Fruit fly (Drosophila melanogaster): ENCODE measurements around the gene pins.

Gene pins

dm6 chr3R:27556972-27557371 is 25.7 kb upstream of the pins start (continued):
- no peak for TF ChIP-seq CG5245 (GFP tag; optimal IDR thresholded peaks at IDR 0.05)
- TF ChIP-seq B-H2 (GFP tag; optimal IDR thresholded peaks at IDR 0.05) = no peak
- TF ChIP-seq Dfd (GFP tag; optimal IDR thresholded peaks at IDR 0.05) = no peak
- TF ChIP-seq CG11085 (GFP tag; IDR thresholded peaks at IDR 0.05) = no peak
- no peak for TF ChIP-seq CkIIα-i1 (GFP tag; IDR thresholded peaks at IDR 0.05)
- no peak for TF ChIP-seq Dip2 (GFP tag; IDR thresholded peaks at IDR 0.05)
- no peak for TF ChIP-seq YL-1 (GFP tag; optimal IDR thresholded peaks at IDR 0.05)
- no peak for TF ChIP-seq Fer2 (tag; optimal IDR thresholded peaks at IDR 0.05)
- peak; percentile 11 for TF ChIP-seq Oli (tag; optimal IDR thresholded peaks at IDR 0.05)
- TF ChIP-seq CG12219 (GFP tag; optimal IDR thresholded peaks at IDR 0.05) = no peak
- peak; percentile 65 for TF ChIP-seq CG9215 (GFP tag; IDR thresholded peaks at IDR 0.05)
- TF ChIP-seq chif (GFP tag; optimal IDR thresholded peaks at IDR 0.05) = no peak
- no peak for TF ChIP-seq CG15011 (GFP tag; optimal IDR thresholded peaks at IDR 0.05)
- no peak for TF ChIP-seq D19B (GFP tag; optimal IDR thresholded peaks at IDR 0.05)
- no peak for TF ChIP-seq gcm (GFP tag; optimal IDR thresholded peaks at IDR 0.05)
- TF ChIP-seq gce (GFP tag; IDR thresholded peaks at IDR 0.05) = no peak
- no peak for TF ChIP-seq tx (GFP tag; optimal IDR thresholded peaks at IDR 0.05)
- no peak for TF ChIP-seq sim (GFP tag; IDR thresholded peaks at IDR 0.05)
- no peak for TF ChIP-seq MTF-1 (GFP tag; optimal IDR thresholded peaks at IDR 0.05; ENCODE audit: borderline replicate concordance)
- TF ChIP-seq CG15269 (tag; optimal IDR thresholded peaks at IDR 0.05) = peak; percentile 52
- no peak for TF ChIP-seq ttk (GFP tag; IDR thresholded peaks at IDR 0.05)
- TF ChIP-seq CG7839 (tag; optimal IDR thresholded peaks at IDR 0.05) = peak; percentile 48
- peak; percentile 54 for TF ChIP-seq CG15514 (GFP tag; optimal IDR thresholded peaks at IDR 0.05)
- TF ChIP-seq CG1647 (GFP tag; optimal IDR thresholded peaks at IDR 0.05) = no peak
- no peak for TF ChIP-seq danr (GFP tag; IDR thresholded peaks at IDR 0.05)
- TF ChIP-seq TFAM (GFP tag; optimal IDR thresholded peaks at IDR 0.05) = no peak
- no peak for TF ChIP-seq ara (GFP tag; IDR thresholded peaks at IDR 0.05)
- no peak for TF ChIP-seq CG12942 (GFP tag; optimal IDR thresholded peaks at IDR 0.05)
- peak; percentile 38; the same call in 1 of the 3 replicates for TF ChIP-seq ci (GFP tag; IDR thresholded peaks at IDR 0.05)
- peak; percentile 46; the same call in 2 of the 3 replicates for TF ChIP-seq CG11695 (GFP tag; IDR thresholded peaks at IDR 0.05)
- no peak for TF ChIP-seq CG16815 (GFP tag; optimal IDR thresholded peaks at IDR 0.05)
- TF ChIP-seq pan (optimal IDR thresholded peaks at IDR 0.05) = no peak
- peak in 1 of 2 experiments; percentile 49 for TF ChIP-seq pan (GFP tag; optimal IDR thresholded peaks at IDR 0.05 in 1 of 2, IDR thresholded peaks at IDR 0.05 in 1 of 2)
- TF ChIP-seq CG10321 (GFP tag; IDR thresholded peaks at IDR 0.05) = no peak
- no peak for TF ChIP-seq Sry-β (GFP tag; optimal IDR thresholded peaks at IDR 0.05)
- TF ChIP-seq CG32772 (GFP tag; IDR thresholded peaks at IDR 0.05) = peak; percentile 36; the same call in 1 of the 2 replicates
- TF ChIP-seq gem (tag; optimal IDR thresholded peaks at IDR 0.05) = peak; percentile 41
- no peak for TF ChIP-seq Gsc (GFP tag; IDR thresholded peaks at IDR 0.05)
- peak; percentile 67 for TF ChIP-seq Dip3 (GFP tag; optimal IDR thresholded peaks at IDR 0.05)
- no peak for TF ChIP-seq usp (GFP tag; optimal IDR thresholded peaks at IDR 0.05)
- TF ChIP-seq CG11560 (tag; IDR thresholded peaks at IDR 0.05) = no peak
- TF ChIP-seq Med (GFP tag) = peak; percentile 92
- peak; percentile 31 for TF ChIP-seq slou (GFP tag; optimal IDR thresholded peaks at IDR 0.05)
- TF ChIP-seq H15 (GFP tag; IDR thresholded peaks at IDR 0.05) = 0 out of 3 replicates have a peak, but pooled peaks have one; percentile 17
- 0 out of 2 replicates have a peak, but pooled peaks have one; percentile 21 for TF ChIP-seq CG11696 (GFP tag; IDR thresholded peaks at IDR 0.05)
- no peak for TF ChIP-seq CTCF (GFP tag; optimal IDR thresholded peaks at IDR 0.05)
- no peak for TF ChIP-seq CG1529 (GFP tag; optimal IDR thresholded peaks at IDR 0.05)
- TF ChIP-seq vfl (GFP tag; optimal IDR thresholded peaks at IDR 0.05) = no peak
- peak; percentile 24 for TF ChIP-seq repo (GFP tag; optimal IDR thresholded peaks at IDR 0.05)
- no peak for TF ChIP-seq CG17829 (tag; optimal IDR thresholded peaks at IDR 0.05)
- TF ChIP-seq CG16813 (GFP tag; IDR thresholded peaks at IDR 0.05; ENCODE audit: partially characterized antibody) = no peak
- TF ChIP-seq CG31224 (GFP tag; IDR thresholded peaks at IDR 0.05) = peak; percentile 25; the same call in 1 of the 2 replicates
- no peak for TF ChIP-seq hkb (optimal IDR thresholded peaks at IDR 0.05)
- no peak for TF ChIP-seq hkb (GFP tag; IDR thresholded peaks at IDR 0.05)

Data from whole organism, embryonic.